Fruit fly (Drosophila melanogaster) Kc167 (cell line): Measurements from ENCODE around the gene siz.

Source experiments
- Myc ChIP-seq: fragments of >200 bp; optimal IDR thresholded peaks from 2 replicates; lab custom pipeline; 2017; ENCODE audit warnings: missing external identifiers
- Sin3A ChIP-seq: fragments of >200 bp; optimal IDR thresholded peaks from 2 replicates; lab custom pipeline; 2018; ENCODE audit warnings: missing external identifiers
- h ChIP-seq: fragments of >200 bp; optimal IDR thresholded peaks from 3 replicates; lab custom pipeline; 2018; ENCODE audit warnings: missing external identifiers
- insv ChIP-seq: fragments of >200 bp; optimal IDR thresholded peaks from 3 replicates; lab custom pipeline; 2018; ENCODE audit warnings: missing external identifiers
- psq ChIP-seq: fragments of >200 bp; optimal IDR thresholded peaks from 2 replicates; lab custom pipeline; 2017; ENCODE audit warnings: missing external identifiers
- ttk ChIP-seq: sonication (Bioruptor generic); optimal IDR thresholded peaks from 2 replicates; lab custom pipeline; 2017; ENCODE audit warnings: missing external identifiers

- TF ChIP-seq psq (lab: Kevin White, UChicago) (no peak), Sin3A (lab: Kevin White, UChicago) (no peak), insv (lab: Kevin White, UChicago) (no peak), ttk (lab: Kevin White, UChicago) (no peak), h (lab: Kevin White, UChicago) (no peak), Myc (lab: Kevin White, UChicago) (no peak)
Observed at dm6 chr3L:21118602-21119001, 84.3 kb downstream of the siz start.
